Fruit fly (Drosophila melanogaster): ENCODE measurements around the gene CG12991.
A peak's percentile ranks its signal among the peaks of the same experiment; 100 is the strongest.

Gene CG12991

DNA sequence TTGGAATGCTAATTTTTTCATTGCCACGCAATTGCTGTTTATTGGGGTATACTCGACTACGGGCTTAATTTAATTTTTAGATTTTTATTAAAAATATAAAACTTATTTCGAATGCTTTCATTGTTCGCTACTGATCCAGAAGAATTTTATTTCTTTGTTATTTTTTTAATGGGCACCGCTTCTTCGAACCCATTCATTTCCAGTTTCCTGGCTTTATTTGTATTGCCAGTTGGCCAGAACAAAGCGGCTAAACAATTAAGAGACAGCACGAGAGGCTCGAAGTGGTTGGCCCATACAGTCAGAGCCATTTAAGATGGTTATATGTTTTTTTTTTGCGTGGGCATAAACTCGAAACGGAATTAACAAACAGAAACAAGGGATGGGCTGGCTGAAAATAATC is 16.2 kb downstream of the CG12991 start (continued):
- TF ChIP-seq ase (GFP tag; IDR thresholded peaks at IDR 0.05), result peak; percentile 77
- peak; percentile 61 for TF ChIP-seq toy (GFP tag; IDR thresholded peaks at IDR 0.05)
- TF ChIP-seq Abd-B (GFP tag; optimal IDR thresholded peaks at IDR 0.05), result peak; percentile 74
- no peak for TF ChIP-seq gce (GFP tag; IDR thresholded peaks at IDR 0.05)
- peak; percentile 48 for TF ChIP-seq CG4404 (GFP tag; IDR thresholded peaks at IDR 0.05)
- TF ChIP-seq CG4282 (GFP tag; optimal IDR thresholded peaks at IDR 0.05), result no peak
- no peak for TF ChIP-seq CG8944 (GFP tag; optimal IDR thresholded peaks at IDR 0.05)
- TF ChIP-seq CG18599 (GFP tag; optimal IDR thresholded peaks at IDR 0.05), result peak; percentile 86
- peak; percentile 88 for TF ChIP-seq dysf (GFP tag; IDR thresholded peaks at IDR 0.05)
- peak; percentile 77 for TF ChIP-seq CG31441 (GFP tag; IDR thresholded peaks at IDR 0.05)
- TF ChIP-seq ac (GFP tag; optimal IDR thresholded peaks at IDR 0.05), result no peak
- peak; percentile 61; the same call in 2 of the 3 replicates for TF ChIP-seq H15 (GFP tag; IDR thresholded peaks at IDR 0.05)
- peak; percentile 52 for TF ChIP-seq klu (GFP tag; IDR thresholded peaks at IDR 0.05)
- TF ChIP-seq nerfin-2 (GFP tag; IDR thresholded peaks at IDR 0.05; ENCODE audit: partially characterized antibody), result no peak
- peak; percentile 65 for TF ChIP-seq CG1233 (GFP tag; optimal IDR thresholded peaks at IDR 0.05)
- peak; percentile 84 for TF ChIP-seq CG17359 (tag; optimal IDR thresholded peaks at IDR 0.05)
- TF ChIP-seq HLH4C (GFP tag; IDR thresholded peaks at IDR 0.05; ENCODE audit: partially characterized antibody), result no peak
- no peak for TF ChIP-seq CG10431 (GFP tag; optimal IDR thresholded peaks at IDR 0.05)
- TF ChIP-seq Opbp (GFP tag; IDR thresholded peaks at IDR 0.05; ENCODE audit: partially characterized antibody), result no peak
- TF ChIP-seq run (tag; optimal IDR thresholded peaks at IDR 0.05), result peak; percentile 19
- TF ChIP-seq Ssrp (tag; optimal IDR thresholded peaks at IDR 0.05), result peak; percentile 43
- TF ChIP-seq CG7271 (tag; optimal IDR thresholded peaks at IDR 0.05), result no peak
- TF ChIP-seq gcm (GFP tag; optimal IDR thresholded peaks at IDR 0.05), result no peak
- no peak for TF ChIP-seq da (GFP tag; optimal IDR thresholded peaks at IDR 0.05)
- TF ChIP-seq oc (tag; optimal IDR thresholded peaks at IDR 0.05), result peak; percentile 56
- TF ChIP-seq wor (GFP tag; IDR thresholded peaks at IDR 0.05), result peak; percentile 58
- no peak for TF ChIP-seq Myb (GFP tag; optimal IDR thresholded peaks at IDR 0.05)
- peak; percentile 52 for TF ChIP-seq Fer2 (tag; optimal IDR thresholded peaks at IDR 0.05)
- no peak for TF ChIP-seq CG6254 (GFP tag; optimal IDR thresholded peaks at IDR 0.05)
- peak; percentile 84 for TF ChIP-seq CG3847 (GFP tag; IDR thresholded peaks at IDR 0.05)
- TF ChIP-seq CG10209 (GFP tag; optimal IDR thresholded peaks at IDR 0.05), result peak; percentile 78
- peak; percentile 38 for TF ChIP-seq exex (tag; optimal IDR thresholded peaks at IDR 0.05)
- TF ChIP-seq Dll (GFP tag; IDR thresholded peaks at IDR 0.05; ENCODE audit: partially characterized antibody), result no peak
- TF ChIP-seq CG9215 (GFP tag; IDR thresholded peaks at IDR 0.05), result peak; percentile 68
- TF ChIP-seq NC2α (GFP tag; optimal IDR thresholded peaks at IDR 0.05), result no peak
- no peak for TF ChIP-seq Doc3 (GFP tag; IDR thresholded peaks at IDR 0.05; ENCODE audit: partially characterized antibody)
- TF ChIP-seq CG3065 (GFP tag; optimal IDR thresholded peaks at IDR 0.05), result peak; percentile 5
- peak; percentile 11 for TF ChIP-seq CG9609 (GFP tag; optimal IDR thresholded peaks at IDR 0.05)
- peak; percentile 69 for TF ChIP-seq CG7556 (GFP tag; optimal IDR thresholded peaks at IDR 0.05)
- TF ChIP-seq Lhr (GFP tag; optimal IDR thresholded peaks at IDR 0.05), result no peak
- TF ChIP-seq CG2875 (GFP tag; optimal IDR thresholded peaks at IDR 0.05), result peak; percentile 18
- TF ChIP-seq insv (GFP tag; optimal IDR thresholded peaks at IDR 0.05), result no peak
- TF ChIP-seq tx (GFP tag; optimal IDR thresholded peaks at IDR 0.05), result no peak
- peak; percentile 19 for TF ChIP-seq CG7786 (GFP tag; optimal IDR thresholded peaks at IDR 0.05)
- no peak for TF ChIP-seq bigmax (GFP tag; optimal IDR thresholded peaks at IDR 0.05)
- peak; percentile 55 for TF ChIP-seq vfl (GFP tag; optimal IDR thresholded peaks at IDR 0.05)
- peak; percentile 69 for TF ChIP-seq ssp (GFP tag; IDR thresholded peaks at IDR 0.05)
- TF ChIP-seq grn (GFP tag; optimal IDR thresholded peaks at IDR 0.05), result no peak
- peak; percentile 5 for TF ChIP-seq twi (tag; optimal IDR thresholded peaks at IDR 0.05)
- TF ChIP-seq Pdp1 (GFP tag; optimal IDR thresholded peaks at IDR 0.05), result peak; percentile 49 to 67
- TF ChIP-seq ttk (GFP tag; IDR thresholded peaks at IDR 0.05), result peak; percentile 75

Measured in whole organism, embryonic.